Worm (Caenorhabditis elegans) whole organism, L3 larva: ENCODE data around the gene C33B4.4.

Experiments
- ceh-82 ChIP-seq: fragments of 150-350 bp; optimal IDR thresholded peaks from 2 replicates; lab custom pipeline; 2014; ENCODE audit warnings: missing biosample characterization, missing genetic modification characterization
- fkh-2 ChIP-seq: fragments of 150-350 bp; optimal IDR thresholded peaks from 2 replicates; lab custom pipeline; 2014; ENCODE audit warnings: missing biosample characterization, missing genetic modification reagents, missing genetic modification characterization
- lin-15B ChIP-seq: fragments of 150-350 bp; optimal IDR thresholded peaks from 2 replicates; lab custom pipeline; 2014; ENCODE audit warnings: missing biosample characterization, missing genetic modification characterization
- nhr-11 ChIP-seq: fragments of 150-350 bp; optimal IDR thresholded peaks from 2 replicates; lab custom pipeline; 2014; ENCODE audit warnings: missing biosample characterization, missing genetic modification characterization
- nhr-43 ChIP-seq: sonication (generic microtip); optimal IDR thresholded peaks from 2 replicates; lab custom pipeline; 2016; ENCODE audit warnings: mild to moderate bottlenecking, missing genetic modification characterization, missing compliant biosample characterization; ENCODE audit not compliant: poor library complexity, severe bottlenecking
- nhr-76 ChIP-seq: fragments of 150-350 bp; sonication (generic microtip); optimal IDR thresholded peaks from 5 replicates; lab custom pipeline; 2014; ENCODE audit warnings: missing biosample characterization, missing genetic modification characterization
- snpc-4 ChIP-seq: fragments of 150-350 bp; optimal IDR thresholded peaks from 2 replicates; lab custom pipeline; 2014; ENCODE audit warnings: missing biosample characterization, missing genetic modification characterization
- unc-62 ChIP-seq: fragments of 150-350 bp; sonication (generic microtip); optimal IDR thresholded peaks from 4 replicates; lab custom pipeline; 2014; ENCODE audit warnings: missing biosample characterization, missing genetic modification reagents, missing genetic modification characterization
- ztf-11 ChIP-seq: fragments of 150-350 bp; optimal IDR thresholded peaks from 2 replicates; lab custom pipeline; 2014; ENCODE audit warnings: missing biosample characterization, missing genetic modification characterization

DNA sequence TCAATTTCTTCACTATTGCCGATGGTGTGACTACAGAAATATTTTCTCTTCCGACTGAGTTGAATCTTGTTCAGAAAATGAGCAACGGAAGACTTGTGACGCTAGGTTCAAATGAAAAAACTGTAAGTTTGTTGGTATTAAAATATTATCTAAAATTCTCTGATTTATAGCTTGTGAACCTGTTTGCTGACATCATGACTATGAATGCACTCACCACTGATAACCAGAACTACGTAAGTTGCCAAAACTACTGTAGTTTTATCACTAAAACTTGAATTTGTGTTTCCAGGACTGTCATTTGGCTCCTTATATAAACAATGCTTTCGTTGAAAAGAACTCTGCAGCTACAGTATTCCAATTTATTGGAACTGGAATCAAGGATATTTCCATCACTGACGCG, 45.4 kb upstream of the C33B4.4 start:
- TF ChIP-seq nhr-76 (tag; lab: Kevin White, UChicago) (no peak), snpc-4 (tag; lab: Kevin White, UChicago) (no peak), nhr-43 (tag; lab: Kevin White, UChicago) (no peak), lin-15B (tag; lab: Kevin White, UChicago) (no peak), ceh-82 (no peak), nhr-11 (tag; lab: Kevin White, UChicago) (no peak), ztf-11 (tag; lab: Kevin White, UChicago) (no peak), unc-62 (GFP tag; lab: Kevin White, UChicago) (no peak), fkh-2 (tag; lab: Kevin White, UChicago) (no peak)
